Fruit fly (Drosophila melanogaster) whole organism, embryonic: ENCODE measurements around the gene CG31233.

ENCODE experiments used
- Adf1 ChIP-seq: fragments of 200-800 bp; sonication (Bioruptor generic); IDR thresholded peaks from 2 replicates; pipeline ENCODE4 v1.3.6; 2022; ENCODE audit warnings: missing biosample characterization, missing genetic modification characterization
- CG10959 ChIP-seq: fragments of 200-800 bp; sonication (Bioruptor generic); IDR thresholded peaks from 2 replicates; pipeline ENCODE4 v1.3.6; 2022; ENCODE audit warnings: missing biosample characterization, missing genetic modification characterization
- CG11560 ChIP-seq: fragments of 200-800 bp; sonication (Bioruptor generic); IDR thresholded peaks from 3 replicates; pipeline ENCODE4 v1.3.6; 2022; ENCODE audit warnings: missing biosample characterization, missing genetic modification characterization
- CG12744 ChIP-seq: fragments of 200-800 bp; sonication (Bioruptor generic); optimal IDR thresholded peaks from 2 replicates; lab custom pipeline; 2016; ENCODE audit warnings: missing biosample characterization, missing genetic modification characterization
- CG12769 ChIP-seq: fragments of 200-800 bp; sonication (Bioruptor generic); optimal IDR thresholded peaks from 2 replicates; lab custom pipeline; 2019; ENCODE audit warnings: missing biosample characterization, mild to moderate bottlenecking, missing genetic modification characterization, moderate library complexity
- CG13775 ChIP-seq: fragments of 200-800 bp; sonication (Bioruptor generic); optimal IDR thresholded peaks from 3 replicates; lab custom pipeline; 2017; ENCODE audit warnings: missing biosample characterization, mild to moderate bottlenecking, missing genetic modification characterization
- CG14667 ChIP-seq: fragments of 200-800 bp; sonication (Bioruptor generic); IDR thresholded peaks from 2 replicates; pipeline ENCODE4 v1.3.6; 2022; ENCODE audit warnings: missing biosample characterization, missing genetic modification characterization
- CG15269 ChIP-seq: fragments of 200-800 bp; sonication (Bioruptor generic); optimal IDR thresholded peaks from 2 replicates; lab custom pipeline; 2018; ENCODE audit warnings: missing biosample characterization, mild to moderate bottlenecking, missing genetic modification characterization, moderate library complexity
- CG1603 ChIP-seq: fragments of 200-800 bp; sonication (Bioruptor generic); optimal IDR thresholded peaks from 2 replicates; lab custom pipeline; 2019; ENCODE audit warnings: missing biosample characterization, mild to moderate bottlenecking, missing genetic modification characterization, moderate library complexity
- CG17361 ChIP-seq: fragments of 200-800 bp; sonication (Bioruptor generic); IDR thresholded peaks from 3 replicates; pipeline ENCODE4 v1.3.6; 2022; ENCODE audit warnings: missing biosample characterization, missing genetic modification characterization
- CG2678 ChIP-seq: fragments of 200-800 bp; sonication (Bioruptor generic); optimal IDR thresholded peaks from 3 replicates; lab custom pipeline; 2019; ENCODE audit warnings: missing biosample characterization, mild to moderate bottlenecking, missing genetic modification characterization, moderate library complexity
- CG6689 ChIP-seq: fragments of 200-800 bp; sonication (Bioruptor generic); IDR thresholded peaks from 2 replicates; pipeline ENCODE4 v1.3.6; 2022; ENCODE audit warnings: missing biosample characterization, missing genetic modification characterization
- CG6765 ChIP-seq: fragments of 200-800 bp; sonication (Bioruptor generic); optimal IDR thresholded peaks from 3 replicates; lab custom pipeline; 2017; ENCODE audit warnings: missing biosample characterization, mild to moderate bottlenecking, missing genetic modification characterization
- CG6791 ChIP-seq: fragments of 200-800 bp; sonication (Bioruptor generic); IDR thresholded peaks from 3 replicates; pipeline ENCODE4 v1.3.6; 2022; ENCODE audit warnings: missing biosample characterization, missing genetic modification characterization; ENCODE audit not compliant: partially characterized antibody
- CG7839 ChIP-seq: fragments of 200-800 bp; sonication (Bioruptor generic); optimal IDR thresholded peaks from 3 replicates; lab custom pipeline; 2018; ENCODE audit warnings: missing biosample characterization, mild to moderate bottlenecking, missing genetic modification characterization, moderate library complexity
- CG8388 ChIP-seq: fragments of 200-800 bp; sonication (Bioruptor generic); optimal IDR thresholded peaks from 2 replicates; lab custom pipeline; 2019; ENCODE audit warnings: missing biosample characterization, mild to moderate bottlenecking, missing genetic modification characterization, moderate library complexity
- CG8924 ChIP-seq: fragments of 200-800 bp; optimal IDR thresholded peaks from 3 replicates; lab custom pipeline; 2019; ENCODE audit warnings: missing biosample characterization, mild to moderate bottlenecking, missing genetic modification characterization, moderate library complexity
- CG8944 ChIP-seq: fragments of 200-800 bp; sonication (Bioruptor generic); optimal IDR thresholded peaks from 3 replicates; lab custom pipeline; 2016; ENCODE audit warnings: missing biosample characterization, missing genetic modification characterization
- CG9797 ChIP-seq: fragments of 200-800 bp; sonication (Bioruptor generic); optimal IDR thresholded peaks from 3 replicates; lab custom pipeline; 2018; ENCODE audit warnings: missing biosample characterization, mild to moderate bottlenecking, missing genetic modification characterization
- Dref ChIP-seq: fragments of 200-800 bp; sonication (Bioruptor generic); IDR thresholded peaks from 2 replicates; pipeline ENCODE4 v1.3.6; 2022; ENCODE audit warnings: missing biosample characterization, missing genetic modification characterization
- Ets65A ChIP-seq: fragments of 200-800 bp; sonication (Bioruptor generic); peaks from one replicate; lab custom pipeline; 2016; ENCODE audit warnings: missing biosample characterization, missing genetic modification characterization
- Gsc ChIP-seq: fragments of 200-800 bp; sonication (Bioruptor generic); IDR thresholded peaks from 2 replicates; pipeline ENCODE4 v1.3.6; 2022; ENCODE audit warnings: missing biosample characterization, missing genetic modification characterization
- Hey ChIP-seq: fragments of 200-800 bp; sonication (Bioruptor generic); optimal IDR thresholded peaks from 3 replicates; lab custom pipeline; 2018; ENCODE audit warnings: missing biosample characterization, mild to moderate bottlenecking, missing genetic modification characterization
- Jarid2 ChIP-seq: fragments of 200-800 bp; sonication (Bioruptor generic); optimal IDR thresholded peaks from 3 replicates; lab custom pipeline; 2017; ENCODE audit warnings: mild to moderate bottlenecking, missing biosample characterization, missing genetic modification reagents, missing genetic modification characterization
- Kr ChIP-seq: fragments of 200-800 bp; sonication (Bioruptor generic); optimal IDR thresholded peaks from 2 replicates; lab custom pipeline; 2017; ENCODE audit warnings: missing biosample characterization, mild to moderate bottlenecking, missing genetic modification characterization
- Lhr ChIP-seq: fragments of 200-800 bp; sonication (Bioruptor generic); optimal IDR thresholded peaks from 3 replicates; lab custom pipeline; 2017; ENCODE audit warnings: mild to moderate bottlenecking, missing biosample characterization, missing genetic modification reagents, missing genetic modification characterization
- MBD-R2 ChIP-seq: fragments of 200-800 bp; sonication (Bioruptor generic); IDR thresholded peaks from 2 replicates; pipeline ENCODE4 v1.3.6; 2022; ENCODE audit warnings: missing biosample characterization, missing genetic modification characterization
- Mad ChIP-seq: fragments of 200-800 bp; sonication (Bioruptor generic); optimal IDR thresholded peaks from 2 replicates; lab custom pipeline; 2016; ENCODE audit warnings: missing biosample characterization, missing genetic modification characterization
- Meics ChIP-seq: fragments of 200-800 bp; sonication (Bioruptor generic); optimal IDR thresholded peaks from 2 replicates; lab custom pipeline; 2017; ENCODE audit warnings: missing biosample characterization, mild to moderate bottlenecking, missing genetic modification characterization
- Oli ChIP-seq: fragments of 200-800 bp; sonication (Bioruptor generic); optimal IDR thresholded peaks from 2 replicates; lab custom pipeline; 2018; ENCODE audit warnings: missing biosample characterization, mild to moderate bottlenecking, missing genetic modification characterization, moderate library complexity
- Opbp ChIP-seq: fragments of 200-800 bp; sonication (Bioruptor generic); IDR thresholded peaks from 3 replicates; pipeline ENCODE4 v1.3.6; 2022; ENCODE audit warnings: missing biosample characterization, missing genetic modification characterization; ENCODE audit not compliant: partially characterized antibody
- Rx ChIP-seq: fragments of 200-800 bp; sonication (Bioruptor generic); IDR thresholded peaks from 2 replicates; pipeline ENCODE4 v1.3.6; 2022; ENCODE audit warnings: missing biosample characterization, missing genetic modification characterization
- Sox100B ChIP-seq: fragments of 200-800 bp; sonication (Bioruptor generic); optimal IDR thresholded peaks from 3 replicates; lab custom pipeline; 2018; ENCODE audit warnings: missing biosample characterization, mild to moderate bottlenecking, missing genetic modification characterization
- bsh ChIP-seq, 2 experiments: fragments of 200-800 bp; sonication (Bioruptor generic); optimal IDR thresholded peaks; 2 replicates each; lab custom pipeline; 2017 to 2018; ENCODE audit warnings: mild to moderate bottlenecking in 2 of 2, missing biosample characterization in 2 of 2, missing genetic modification characterization in 2 of 2, moderate library complexity in 1 of 2
- dan ChIP-seq: fragments of 200-800 bp; sonication (Bioruptor generic); IDR thresholded peaks from 2 replicates; pipeline ENCODE4 v1.3.6; 2022; ENCODE audit warnings: missing biosample characterization, missing genetic modification characterization
- danr ChIP-seq: fragments of 200-800 bp; sonication (Bioruptor generic); IDR thresholded peaks from 2 replicates; pipeline ENCODE4 v1.3.6; 2022; ENCODE audit warnings: missing biosample characterization, missing genetic modification characterization
- gem ChIP-seq: fragments of 200-800 bp; sonication (Bioruptor generic); optimal IDR thresholded peaks from 2 replicates; lab custom pipeline; 2019; ENCODE audit warnings: missing biosample characterization, mild to moderate bottlenecking, missing genetic modification characterization, moderate library complexity
- gsb-n ChIP-seq: fragments of 200-800 bp; sonication (Bioruptor generic); optimal IDR thresholded peaks from 3 replicates; lab custom pipeline; 2018; ENCODE audit warnings: missing biosample characterization, mild to moderate bottlenecking, missing genetic modification characterization
- gt ChIP-seq: fragments of 200-800 bp; sonication (Bioruptor generic); IDR thresholded peaks from 2 replicates; pipeline ENCODE4 v1.3.6; 2022; ENCODE audit warnings: missing biosample characterization, missing genetic modification characterization
- maf-S ChIP-seq: fragments of 200-800 bp; sonication (Bioruptor generic); optimal IDR thresholded peaks from 2 replicates; lab custom pipeline; 2016; ENCODE audit warnings: missing biosample characterization, missing genetic modification characterization
- nom ChIP-seq: fragments of 200-800 bp; sonication (Bioruptor generic); optimal IDR thresholded peaks from 2 replicates; lab custom pipeline; 2017; ENCODE audit warnings: missing biosample characterization, missing genetic modification characterization, mild to moderate bottlenecking, moderate library complexity, missing genetic modification reagents
- odd ChIP-seq: fragments of 200-800 bp; sonication (Bioruptor generic); optimal IDR thresholded peaks from 2 replicates; lab custom pipeline; 2017; ENCODE audit warnings: missing biosample characterization, mild to moderate bottlenecking, missing genetic modification characterization
- pho ChIP-seq: fragments of 200-800 bp; sonication (Bioruptor generic); optimal IDR thresholded peaks from 2 replicates; lab custom pipeline; 2016; ENCODE audit warnings: missing biosample characterization, missing genetic modification characterization
- ranshi ChIP-seq: fragments of 200-800 bp; sonication (Bioruptor generic); IDR thresholded peaks from 2 replicates; pipeline ENCODE4 v1.3.6; 2022; ENCODE audit warnings: missing biosample characterization, missing genetic modification characterization
- schlank ChIP-seq: fragments of 200-800 bp; sonication (Bioruptor generic); optimal IDR thresholded peaks from 2 replicates; lab custom pipeline; 2018; ENCODE audit warnings: missing biosample characterization, mild to moderate bottlenecking, missing genetic modification characterization
- sna ChIP-seq: fragments of 200-800 bp; sonication (Bioruptor generic); IDR thresholded peaks from 2 replicates; pipeline ENCODE4 v1.3.6; 2022; ENCODE audit warnings: missing biosample characterization, missing genetic modification characterization; ENCODE audit not compliant: partially characterized antibody
- tll ChIP-seq, 2 experiments: fragments of 200-800 bp in 1 of 2; fragments of >200 bp in 1 of 2; sonication (Bioruptor generic) in 1 of 2; optimal IDR thresholded peaks; 2 replicates each; lab custom pipeline; 2017 to 2019; ENCODE audit warnings: missing biosample characterization in 2 of 2, missing genetic modification characterization in 2 of 2, mild to moderate bottlenecking in 1 of 2, moderate library complexity in 1 of 2
- twi ChIP-seq: fragments of 200-800 bp; optimal IDR thresholded peaks from 2 replicates; lab custom pipeline; 2019; ENCODE audit warnings: missing biosample characterization, mild to moderate bottlenecking, missing genetic modification characterization, moderate library complexity
- vfl ChIP-seq: fragments of 200-800 bp; sonication (Bioruptor generic); optimal IDR thresholded peaks from 2 replicates; lab custom pipeline; 2016; ENCODE audit warnings: missing biosample characterization, missing genetic modification characterization
- wek ChIP-seq: fragments of 200-800 bp; sonication (Bioruptor generic); optimal IDR thresholded peaks from 3 replicates; lab custom pipeline; 2018; ENCODE audit warnings: missing biosample characterization, mild to moderate bottlenecking, missing genetic modification characterization, moderate library complexity
- z ChIP-seq: fragments of 200-800 bp; sonication (Bioruptor generic); IDR thresholded peaks from 3 replicates; pipeline ENCODE4 v1.3.6; 2022; ENCODE audit warnings: missing biosample characterization, missing genetic modification characterization

Gene CG31233

dm6 chr3R:21719934-21720431, 29.7 kb upstream of the CG31233 start (continued):
- no peak for TF ChIP-seq Lhr
- peak; percentile 66 for TF ChIP-seq nom (GFP tag; lab: Kevin White, UChicago)
- TF ChIP-seq dan, result no peak
- TF ChIP-seq MBD-R2 (GFP tag; lab: Robert Waterston, UW), result no peak
- peak; percentile 47 for TF ChIP-seq ranshi
- TF ChIP-seq odd (GFP tag; lab: Kevin White, UChicago), result peak; percentile 57
- TF ChIP-seq Sox100B, result peak; percentile 53
- no peak for TF ChIP-seq maf-S
- TF ChIP-seq CG17361 (GFP tag; lab: Robert Waterston, UW), result peak; percentile 68; the same call in 2 of the 3 replicates
- peak; percentile 42 to 69 for TF ChIP-seq bsh (GFP tag; optimal IDR thresholded peaks at IDR 0.05; lab: Kevin White, UChicago)
- TF ChIP-seq Adf1 (GFP tag; lab: Robert Waterston, UW), result no peak
- TF ChIP-seq gem, result peak; percentile 77
- no peak for TF ChIP-seq danr (GFP tag; lab: Robert Waterston, UW)
- no peak for TF ChIP-seq CG6791 (GFP tag; lab: Robert Waterston, UW)
- TF ChIP-seq CG2678 (tag; lab: Kevin White, UChicago), result peak; percentile 66
- no peak for TF ChIP-seq Mad (GFP tag; lab: Kevin White, UChicago)
- no peak for TF ChIP-seq Opbp (GFP tag; lab: Robert Waterston, UW)
- no peak for TF ChIP-seq CG8924 (tag; lab: Kevin White, UChicago)
- peak; percentile 68 for TF ChIP-seq Meics (GFP tag; lab: Kevin White, UChicago)
- no peak for TF ChIP-seq Dref (GFP tag; lab: Robert Waterston, UW)
- TF ChIP-seq CG11560 (tag; lab: Robert Waterston, UW), result no peak
- no peak for TF ChIP-seq Hey (tag; lab: Kevin White, UChicago)
- TF ChIP-seq CG7839, result peak; percentile 64
- TF ChIP-seq CG12744, result peak; percentile 52
- no peak for TF ChIP-seq Ets65A (GFP tag; lab: Kevin White, UChicago)
- peak; percentile 55 for TF ChIP-seq Oli
- peak; percentile 8 for TF ChIP-seq CG1603 (tag; lab: Kevin White, UChicago)
- TF ChIP-seq Gsc (GFP tag; lab: Robert Waterston, UW), result no peak
- TF ChIP-seq vfl (GFP tag; lab: Kevin White, UChicago), result no peak
- TF ChIP-seq Kr (GFP tag; lab: Kevin White, UChicago), result no peak
- TF ChIP-seq CG6689 (GFP tag; lab: Robert Waterston, UW), result peak; percentile 43
- no peak for TF ChIP-seq Jarid2 (GFP tag; lab: Kevin White, UChicago)
- no peak for TF ChIP-seq wek (GFP tag; lab: Kevin White, UChicago)
- no peak for TF ChIP-seq twi
- TF ChIP-seq z (GFP tag; lab: Robert Waterston, UW), result no peak
- no peak for TF ChIP-seq CG9797
- TF ChIP-seq gt (GFP tag; lab: Robert Waterston, UW), result no peak
- no peak for TF ChIP-seq CG6765 (GFP tag; lab: Kevin White, UChicago)
- peak; percentile 62 for TF ChIP-seq CG15269 (tag; lab: Kevin White, UChicago)
- no peak for TF ChIP-seq CG14667 (GFP tag; lab: Robert Waterston, UW)
- TF ChIP-seq sna, result no peak
- no peak for TF ChIP-seq CG10959 (GFP tag; lab: Robert Waterston, UW)
- no peak for TF ChIP-seq tll (GFP tag; optimal IDR thresholded peaks at IDR 0.05; lab: Kevin White, UChicago)
- TF ChIP-seq CG13775 (GFP tag; lab: Kevin White, UChicago), result peak; percentile 3
- TF ChIP-seq CG12769 (tag; lab: Kevin White, UChicago), result no peak
- TF ChIP-seq schlank (tag; lab: Kevin White, UChicago), result no peak
- TF ChIP-seq pho, result peak; percentile 43
- no peak for TF ChIP-seq CG8944
- TF ChIP-seq gsb-n, result no peak
- no peak for TF ChIP-seq Rx (GFP tag; lab: Robert Waterston, UW)
- TF ChIP-seq CG8388 (GFP tag; lab: Kevin White, UChicago), result peak; percentile 59
